Fruit fly (Drosophila melanogaster): Measurements from ENCODE around the gene CG5783.

Gene CG5783

dm6 chr2L:18141471-18142345 lies 14.1 kb upstream of the CG5783 start (continued):
- TF ChIP-seq CG17385 (GFP tag; optimal IDR thresholded peaks at IDR 0.05) (peak; percentile 65), pan (optimal IDR thresholded peaks at IDR 0.05) (no peak), pan (GFP tag; optimal IDR thresholded peaks at IDR 0.05 in 1 of 2, IDR thresholded peaks at IDR 0.05 in 1 of 2) (peak in 1 of 2 experiments; percentile 61), CG12299 (tag; optimal IDR thresholded peaks at IDR 0.05) (no peak), Mes4 (GFP tag; optimal IDR thresholded peaks at IDR 0.05) (peak; percentile 23), bigmax (GFP tag; optimal IDR thresholded peaks at IDR 0.05) (no peak), CG10366 (GFP tag; IDR thresholded peaks at IDR 0.05) (peak; percentile 42), CG10321 (GFP tag; IDR thresholded peaks at IDR 0.05) (no peak), schlank (tag; optimal IDR thresholded peaks at IDR 0.05) (peak; percentile 25), onecut (GFP tag; IDR thresholded peaks at IDR 0.05) (peak; percentile 28; the same call in 1 of the 2 replicates), bcd (GFP tag; optimal IDR thresholded peaks at IDR 0.05) (peak; percentile 65), nmo (GFP tag; optimal IDR thresholded peaks at IDR 0.05) (peak; percentile 68), Lhr (GFP tag; optimal IDR thresholded peaks at IDR 0.05) (no peak), Ravus (GFP tag; IDR thresholded peaks at IDR 0.05) (no peak; the same call in 1 of the 2 replicates), phol (tag; optimal IDR thresholded peaks at IDR 0.05) (peak; percentile 71), Hmx (GFP tag; optimal IDR thresholded peaks at IDR 0.05) (no peak), eve (GFP tag; optimal IDR thresholded peaks at IDR 0.05) (no peak), emc (GFP tag; optimal IDR thresholded peaks at IDR 0.05) (peak; percentile 10), h (optimal IDR thresholded peaks at IDR 0.05) (no peak), CG2678 (tag; optimal IDR thresholded peaks at IDR 0.05) (peak; percentile 80), BtbVII (GFP tag; optimal IDR thresholded peaks at IDR 0.05) (peak; percentile 66), CG30403 (GFP tag; optimal IDR thresholded peaks at IDR 0.05) (peak; percentile 76), CG17612 (GFP tag; IDR thresholded peaks at IDR 0.05) (no peak), Max (GFP tag; optimal IDR thresholded peaks at IDR 0.05) (no peak), Mad (GFP tag; optimal IDR thresholded peaks at IDR 0.05) (no peak), CG3163 (GFP tag; optimal IDR thresholded peaks at IDR 0.05) (peak; percentile 11), row (GFP tag; IDR thresholded peaks at IDR 0.05) (peak; percentile 73), Dref (GFP tag; IDR thresholded peaks at IDR 0.05) (no peak), Awh (GFP tag; IDR thresholded peaks at IDR 0.05) (peak; percentile 34; the same call in 1 of the 2 replicates), CG18011 (GFP tag; optimal IDR thresholded peaks at IDR 0.05) (peak; percentile 50), Eip74EF (GFP tag; optimal IDR thresholded peaks at IDR 0.05) (peak in 1 of 2 experiments; percentile 41), CG12155 (GFP tag; optimal IDR thresholded peaks at IDR 0.05) (peak; percentile 65), HLH4C (GFP tag; IDR thresholded peaks at IDR 0.05; ENCODE audit: partially characterized antibody) (no peak), CG3065 (GFP tag; optimal IDR thresholded peaks at IDR 0.05) (no peak), CoRest (tag; optimal IDR thresholded peaks at IDR 0.05) (peak; percentile 64), CG8924 (tag; optimal IDR thresholded peaks at IDR 0.05) (peak; percentile 72), ase (GFP tag; IDR thresholded peaks at IDR 0.05) (0 out of 3 replicates have a peak, but pooled peaks have one; percentile 39), dmrt99B (tag; optimal IDR thresholded peaks at IDR 0.05) (peak; percentile 81), zf30C (GFP tag; optimal IDR thresholded peaks at IDR 0.05) (peak; percentile 64), CG14441 (GFP tag; IDR thresholded peaks at IDR 0.05) (peak; percentile 51), zfh1 (GFP tag; IDR thresholded peaks at IDR 0.05) (0 out of 3 replicates have a peak, but pooled peaks have one; percentile 31), vnd (GFP tag; IDR thresholded peaks at IDR 0.05; ENCODE audit: partially characterized antibody) (no peak), klu (GFP tag; IDR thresholded peaks at IDR 0.05) (peak; percentile 29; the same call in 1 of the 2 replicates), Sox102F (GFP tag; optimal IDR thresholded peaks at IDR 0.05) (peak; percentile 79), Doc3 (GFP tag; IDR thresholded peaks at IDR 0.05; ENCODE audit: partially characterized antibody) (no peak), pros (GFP tag; optimal IDR thresholded peaks at IDR 0.05) (no peak), Rfx (GFP tag; IDR thresholded peaks at IDR 0.05) (peak; percentile 60), CG15269 (tag; optimal IDR thresholded peaks at IDR 0.05) (peak; percentile 60), HLH54F (GFP tag; optimal IDR thresholded peaks at IDR 0.05) (peak; percentile 46)

Measured in whole organism, embryonic.